Fruit fly (Drosophila melanogaster) Kc167 (cell line): ENCODE data around the gene PIG-Wa.

Experiments used
- insv ChIP-seq: fragments of >200 bp; optimal IDR thresholded peaks from 3 replicates; lab custom pipeline; 2018; ENCODE audit warnings: missing external identifiers
- psq ChIP-seq: fragments of >200 bp; optimal IDR thresholded peaks from 2 replicates; lab custom pipeline; 2017; ENCODE audit warnings: missing external identifiers

DNA sequence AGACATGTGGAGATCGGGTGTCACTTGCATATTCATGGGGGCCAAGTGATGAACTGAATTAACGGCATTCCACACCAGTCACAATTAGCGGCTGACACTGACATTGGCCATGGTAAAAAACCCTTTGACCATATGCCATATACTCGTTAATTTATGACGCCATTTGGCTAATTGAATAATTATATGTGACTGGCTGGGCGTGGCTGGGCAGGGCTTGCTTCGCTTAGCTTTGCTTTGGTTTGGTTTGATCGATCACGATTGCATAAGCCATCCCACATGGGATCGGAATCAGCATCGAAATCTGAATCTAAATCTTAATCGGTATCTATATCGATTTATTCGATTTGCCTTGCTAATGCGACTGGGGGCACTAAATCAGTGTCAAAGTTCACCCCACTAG lies 46.6 kb downstream of the PIG-Wa start:
- TF ChIP-seq psq (no peak), insv (lab: Kevin White, UChicago) (no peak)
